Fruit fly (Drosophila melanogaster): ENCODE measurements around the gene Bcat.
A peak's percentile ranks its signal among the peaks of the same experiment; 100 is the strongest.

The Bcat gene

DNA sequence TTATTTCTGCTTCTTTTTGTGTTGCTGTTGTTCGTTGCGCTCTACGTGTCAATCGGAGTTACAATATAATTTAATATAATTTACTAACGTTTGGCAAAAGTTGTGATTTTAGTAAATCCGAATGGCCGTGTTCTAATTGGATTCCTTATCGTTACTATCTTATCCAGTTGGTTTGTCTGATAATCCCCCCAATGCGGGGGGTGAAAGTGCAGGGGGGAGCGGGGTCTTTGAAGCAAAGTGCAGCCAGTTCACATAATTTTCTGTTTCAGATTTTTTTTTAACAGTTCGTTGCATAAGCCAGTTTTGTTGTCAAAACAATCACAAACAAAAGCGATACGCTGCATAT lies 25.0 kb upstream of the Bcat start:
- no peak for TF ChIP-seq HLH106 (tag; optimal IDR thresholded peaks at IDR 0.05)

- TF ChIP-seq CG9705 (GFP tag; optimal IDR thresholded peaks at IDR 0.05) (no peak), Mio (GFP tag; optimal IDR thresholded peaks at IDR 0.05) (no peak), rgr (GFP tag; optimal IDR thresholded peaks at IDR 0.05) (no peak), jim (GFP tag; optimal IDR thresholded peaks at IDR 0.05) (no peak), tai (GFP tag; optimal IDR thresholded peaks at IDR 0.05) (no peak), h (GFP tag; optimal IDR thresholded peaks at IDR 0.05) (no peak), sage (GFP tag; optimal IDR thresholded peaks at IDR 0.05) (no peak), OdsH (GFP tag; optimal IDR thresholded peaks at IDR 0.05) (no peak), pan (optimal IDR thresholded peaks at IDR 0.05) (no peak), CrebA (GFP tag; optimal IDR thresholded peaks at IDR 0.05; ENCODE audit: borderline replicate concordance) (no peak), dmrt93B (GFP tag; optimal IDR thresholded peaks at IDR 0.05) (no peak), dsf (GFP tag; optimal IDR thresholded peaks at IDR 0.05; ENCODE audit: borderline replicate concordance) (no peak), Hr83 (GFP tag; optimal IDR thresholded peaks at IDR 0.05; ENCODE audit: poor library complexity, severe bottlenecking) (no peak), Hr78 (GFP tag; optimal IDR thresholded peaks at IDR 0.05) (no peak), Dfd (GFP tag; optimal IDR thresholded peaks at IDR 0.05) (no peak)
Measured at dm6 chrX:13372512-13372911, 24.2 kb upstream of the Bcat start.

dm6 chrX:13373239-13374153 lies 23.2 kb upstream of the Bcat start:
- peak; percentile 91 for TF ChIP-seq brk (GFP tag; optimal IDR thresholded peaks at IDR 0.05)
- TF ChIP-seq Abd-B (GFP tag; optimal IDR thresholded peaks at IDR 0.05), result no peak
- peak; percentile 37 for TF ChIP-seq GATAd (GFP tag; optimal IDR thresholded peaks at IDR 0.05)
- TF ChIP-seq N (GFP tag; optimal IDR thresholded peaks at IDR 0.05), result no peak
- no peak for TF ChIP-seq Mio (GFP tag; optimal IDR thresholded peaks at IDR 0.05)
- no peak for TF ChIP-seq lola (GFP tag; optimal IDR thresholded peaks at IDR 0.05)
- peak; percentile 55 for TF ChIP-seq dsf (GFP tag; optimal IDR thresholded peaks at IDR 0.05; ENCODE audit: borderline replicate concordance)
- TF ChIP-seq Hr78 (GFP tag; optimal IDR thresholded peaks at IDR 0.05), result no peak
- peak; percentile 83 for TF ChIP-seq ey (GFP tag; optimal IDR thresholded peaks at IDR 0.05)
- peak; percentile 87 for TF ChIP-seq OdsH (GFP tag; optimal IDR thresholded peaks at IDR 0.05)
- TF ChIP-seq Hnf4 (GFP tag; optimal IDR thresholded peaks at IDR 0.05), result peak; percentile 76
- no peak for TF ChIP-seq usp (GFP tag; optimal IDR thresholded peaks at IDR 0.05)
- peak; percentile 53 for TF ChIP-seq fru (GFP tag; optimal IDR thresholded peaks at IDR 0.05)
- peak; percentile 92 for TF ChIP-seq rgr (GFP tag; optimal IDR thresholded peaks at IDR 0.05)
- no peak for TF ChIP-seq Vsx2 (GFP tag; optimal IDR thresholded peaks at IDR 0.05; ENCODE audit: partially characterized antibody)
- no peak for TF ChIP-seq pan (optimal IDR thresholded peaks at IDR 0.05)
- TF ChIP-seq dl (GFP tag; optimal IDR thresholded peaks at IDR 0.05; ENCODE audit: insufficient read depth in 1 of 2, partially characterized antibody in 2 of 2), result peak in 1 of 2 experiments; percentile 0
- no peak for TF ChIP-seq Dfd (GFP tag; optimal IDR thresholded peaks at IDR 0.05)
- peak; percentile 71 for TF ChIP-seq dmrt93B (GFP tag; optimal IDR thresholded peaks at IDR 0.05)
- TF ChIP-seq Dif (GFP tag; optimal IDR thresholded peaks at IDR 0.05; ENCODE audit: partially characterized antibody), result no peak
- TF ChIP-seq sv (GFP tag; optimal IDR thresholded peaks at IDR 0.05), result peak; percentile 63
- peak; percentile 61 for TF ChIP-seq sage (GFP tag; optimal IDR thresholded peaks at IDR 0.05)
- no peak for TF ChIP-seq Hr83 (GFP tag; optimal IDR thresholded peaks at IDR 0.05; ENCODE audit: poor library complexity, severe bottlenecking)
- peak; percentile 69 for TF ChIP-seq CG9705 (GFP tag; optimal IDR thresholded peaks at IDR 0.05)
- no peak for TF ChIP-seq tai (GFP tag; optimal IDR thresholded peaks at IDR 0.05)
- peak; percentile 79 for TF ChIP-seq br (GFP tag; optimal IDR thresholded peaks at IDR 0.05)
- TF ChIP-seq foxo (GFP tag; optimal IDR thresholded peaks at IDR 0.05), result peak in 1 of 2 experiments; percentile 70
- TF ChIP-seq Sp1 (GFP tag; optimal IDR thresholded peaks at IDR 0.05), result peak; percentile 94
- TF ChIP-seq woc (GFP tag; optimal IDR thresholded peaks at IDR 0.05), result peak; percentile 75
- TF ChIP-seq h (GFP tag; optimal IDR thresholded peaks at IDR 0.05), result peak; percentile 92
- peak; percentile 44 for TF ChIP-seq Jra (GFP tag; optimal IDR thresholded peaks at IDR 0.05)
- TF ChIP-seq Myc (optimal IDR thresholded peaks at IDR 0.05), result peak; percentile 1
- no peak for TF ChIP-seq CG32264 (GFP tag; optimal IDR thresholded peaks at IDR 0.05)
- TF ChIP-seq Rel (GFP tag; optimal IDR thresholded peaks at IDR 0.05), result no peak
- peak; percentile 57 for TF ChIP-seq Rel (tag; optimal IDR thresholded peaks at IDR 0.05)
- peak; percentile 82 for TF ChIP-seq psq (GFP tag; optimal IDR thresholded peaks at IDR 0.05)
- TF ChIP-seq jim (GFP tag; optimal IDR thresholded peaks at IDR 0.05), result no peak
- TF ChIP-seq HLH106 (tag; optimal IDR thresholded peaks at IDR 0.05), result peak; percentile 90
- TF ChIP-seq CrebA (GFP tag; optimal IDR thresholded peaks at IDR 0.05; ENCODE audit: borderline replicate concordance), result no peak
